Worm (Caenorhabditis elegans): ENCODE data around the gene str-160.

Gene str-160

DNA sequence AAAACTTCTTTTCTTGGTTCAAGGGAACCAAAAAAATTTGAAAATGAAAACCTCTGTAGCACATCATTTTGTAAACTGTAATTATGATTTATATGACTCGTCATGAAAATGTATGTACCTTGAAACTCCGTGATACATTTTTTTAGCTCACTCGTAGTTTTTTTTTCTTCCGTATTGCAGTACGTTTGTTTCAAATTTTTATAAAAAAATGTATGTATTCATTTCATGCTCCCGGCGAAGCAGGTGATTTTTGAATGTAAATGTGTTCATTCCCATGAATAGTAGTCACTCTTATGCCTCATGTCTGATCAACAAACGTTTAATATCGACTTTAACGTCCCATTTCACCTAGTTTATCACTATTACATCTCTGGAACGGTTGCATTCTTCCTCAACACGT, 9.3 kb upstream of the str-160 start, which contains the start of gene sri-27:
TSS of gene sri-27 (plus strand) at position 301 of the 400 bp plus-strand sequence.
- TF ChIP-seq nhr-41 (GFP tag; IDR thresholded peaks at IDR 0.05) (no peak), egl-43 (GFP tag; IDR thresholded peaks at IDR 0.05) (no peak), aly-2 (tag; optimal IDR thresholded peaks at IDR 0.05) (no peak), mdt-29 (GFP tag; IDR thresholded peaks at IDR 0.05) (no peak), set-16 (GFP tag; IDR thresholded peaks at IDR 0.05) (no peak), nhr-11 (tag; optimal IDR thresholded peaks at IDR 0.05) (no peak), saeg-2 (GFP tag; IDR thresholded peaks at IDR 0.05) (no peak), unc-130 (GFP tag; optimal IDR thresholded peaks at IDR 0.05) (no peak), ceh-82 (tag; optimal IDR thresholded peaks at IDR 0.05) (no peak)

DNA sequence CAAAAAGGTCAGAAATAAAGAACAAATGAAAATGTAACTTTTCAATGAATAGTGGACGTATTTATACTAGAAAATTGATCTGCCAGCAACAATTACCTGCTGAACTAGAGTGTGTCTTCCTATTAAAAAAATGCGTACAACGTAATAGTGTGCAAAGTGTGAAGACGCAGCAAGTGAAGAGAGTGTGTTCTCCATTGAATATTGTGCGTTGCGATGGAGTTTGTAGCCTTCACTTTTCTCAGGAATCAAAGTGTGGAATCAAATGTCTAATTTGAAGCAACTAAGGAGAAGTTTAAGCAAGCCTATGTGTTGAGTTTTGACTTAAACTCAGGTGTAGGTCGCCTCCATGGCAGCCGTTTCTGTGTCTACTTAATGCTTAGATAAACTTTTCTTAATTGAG, 2.8 kb upstream of the str-160 start, which contains the start of gene gst-21:
TSS of gene gst-21 (minus strand) at position 101 of the 400 bp plus-strand sequence.
- TF ChIP-seq egl-43 (GFP tag; IDR thresholded peaks at IDR 0.05) (no peak), cey-2 (tag; optimal IDR thresholded peaks at IDR 0.05; ENCODE audit: borderline replicate concordance, insufficient read depth) (no peak), lim-7 (GFP tag; IDR thresholded peaks at IDR 0.05) (no peak), nhr-28 (tag; optimal IDR thresholded peaks at IDR 0.05) (peak; percentile 65), unc-62 (GFP tag; optimal IDR thresholded peaks at IDR 0.05 in 1 of 2) (peak in 1 of 2 experiments; percentile 15), unc-62 (tag; optimal IDR thresholded peaks at IDR 0.05) (no peak)

- no peak for TF ChIP-seq zip-2 (tag; optimal IDR thresholded peaks at IDR 0.05)
- TF ChIP-seq T26A8.4 (GFP tag; IDR thresholded peaks at IDR 0.05), result no peak
- TF ChIP-seq nhr-102 (tag; optimal IDR thresholded peaks at IDR 0.05), result no peak
These were observed 6.4 kb downstream of the str-160 start, which contains the start of gene srab-25 for ce11 chrV:1741074-1741473. Gene srab-25 (minus strand): TSS chrV:1741174.

DNA sequence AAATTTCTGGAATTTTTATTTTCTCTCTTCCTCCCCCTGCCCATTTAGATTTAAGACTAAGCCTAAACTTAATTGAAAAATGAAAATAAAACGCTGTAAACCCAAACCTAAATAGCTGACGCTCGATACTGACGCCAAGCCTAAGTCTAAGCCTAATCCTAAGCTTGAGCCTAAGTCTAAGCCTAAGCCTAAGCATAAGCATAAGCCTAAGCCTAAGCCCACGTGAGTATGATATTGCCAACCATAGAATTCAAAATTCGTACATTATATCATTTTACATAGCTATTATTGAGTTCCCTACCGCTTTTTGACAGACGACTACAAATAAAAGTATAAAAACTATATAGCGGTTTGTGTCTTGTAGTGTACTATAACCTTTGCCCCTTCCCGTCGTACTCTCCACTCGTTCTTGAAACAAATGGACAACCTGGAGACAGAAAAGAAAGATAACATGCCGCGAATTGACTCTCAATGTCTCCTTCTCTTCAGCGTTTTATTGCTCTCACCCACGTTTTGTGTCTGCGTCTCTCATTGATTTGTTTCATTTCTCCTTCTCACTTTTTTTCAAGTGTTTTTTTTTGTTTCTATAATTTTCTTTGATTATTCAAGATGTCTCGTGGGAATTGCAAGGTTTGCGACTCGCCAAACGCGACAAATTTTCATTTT, 8.7 kb downstream of the str-160 start, which contains the start of gene nhr-256:
TSS of gene nhr-256 (plus strand) at position 567 of the 666 bp plus-strand sequence.
- TF ChIP-seq cey-2 (tag; optimal IDR thresholded peaks at IDR 0.05; ENCODE audit: borderline replicate concordance, insufficient read depth) (peak; percentile 76), ceh-62 (tag; optimal IDR thresholded peaks at IDR 0.05) (no peak), R02D3.7 (tag; optimal IDR thresholded peaks at IDR 0.05) (no peak), F44E2.7 (GFP tag; IDR thresholded peaks at IDR 0.05) (no peak), nhr-102 (tag; optimal IDR thresholded peaks at IDR 0.05) (no peak), set-16 (GFP tag; IDR thresholded peaks at IDR 0.05) (no peak), pha-4 (GFP tag; IDR thresholded peaks at IDR 0.05) (peak; percentile 61; the same call in 1 of the 2 replicates), pha-4 (tag; optimal IDR thresholded peaks at IDR 0.05) (peak; percentile 78), ceh-82 (tag; optimal IDR thresholded peaks at IDR 0.05) (no peak), ztf-11 (tag; optimal IDR thresholded peaks at IDR 0.05) (no peak), pqm-1 (tag; optimal IDR thresholded peaks at IDR 0.05) (peak; percentile 72), egl-27 (tag; optimal IDR thresholded peaks at IDR 0.05) (no peak), skn-1 (tag; optimal IDR thresholded peaks at IDR 0.05) (no peak), fos-1 (tag; optimal IDR thresholded peaks at IDR 0.05) (no peak), zip-11 (GFP tag; IDR thresholded peaks at IDR 0.05) (no peak), mdl-1 (tag; optimal IDR thresholded peaks at IDR 0.05) (peak in 1 of 2 experiments; percentile 81), lin-13 (GFP tag; optimal IDR thresholded peaks at IDR 0.05) (no peak), nhr-77 (tag; optimal IDR thresholded peaks at IDR 0.05) (peak; percentile 87), lin-29 (GFP tag; IDR thresholded peaks at IDR 0.05) (no peak), spr-1 (tag; optimal IDR thresholded peaks at IDR 0.05) (peak; percentile 5), T26A8.4 (GFP tag; IDR thresholded peaks at IDR 0.05) (no peak), hlh-30 (tag; optimal IDR thresholded peaks at IDR 0.05; ENCODE audit: insufficient read depth) (peak; percentile 74), dpl-1 (GFP tag; optimal IDR thresholded peaks at IDR 0.05) (peak; percentile 44), daf-12 (tag; optimal IDR thresholded peaks at IDR 0.05) (no peak), nhr-11 (tag; optimal IDR thresholded peaks at IDR 0.05) (peak; percentile 21), ceh-28 (tag; optimal IDR thresholded peaks at IDR 0.05) (no peak), daf-19 (GFP tag; conservative IDR thresholded peaks at IDR 0.05) (no peak), unc-62 (GFP tag; optimal IDR thresholded peaks at IDR 0.05 in 1 of 2) (peak in 1 of 2 experiments; percentile 67), unc-62 (tag; optimal IDR thresholded peaks at IDR 0.05) (no peak), ceh-32 (tag; optimal IDR thresholded peaks at IDR 0.05; ENCODE audit: poor library complexity) (no peak), F26F4.8 (GFP tag; conservative IDR thresholded peaks at IDR 0.05) (no peak), dmd-9 (GFP tag; IDR thresholded peaks at IDR 0.05) (no peak), lin-1 (GFP tag; IDR thresholded peaks at IDR 0.05) (peak; percentile 81), tra-1 (GFP tag; IDR thresholded peaks at IDR 0.05) (no peak; the same call in 1 of the 2 replicates), aha-1 (tag) (no peak), dmd-6 (GFP tag; IDR thresholded peaks at IDR 0.05) (peak; percentile 90)
